Fruit fly (Drosophila melanogaster) whole organism, prepupa: ENCODE measurements around the gene Nepl5.

Source experiments
- Blimp-1 ChIP-seq: fragments of 200-800 bp; sonication (Bioruptor generic); optimal IDR thresholded peaks from 3 replicates; lab custom pipeline; 2017; ENCODE audit warnings: missing biosample characterization, missing genetic modification characterization, mild to moderate bottlenecking, moderate library complexity, missing genetic modification reagents
- CG11762 ChIP-seq: fragments of 200-800 bp; sonication (Bioruptor generic); optimal IDR thresholded peaks from 3 replicates; lab custom pipeline; 2016; ENCODE audit warnings: missing biosample characterization, missing genetic modification characterization; ENCODE audit not compliant: insufficient read depth
- CG11902 ChIP-seq: fragments of 200-800 bp; sonication (Bioruptor generic); optimal IDR thresholded peaks from 3 replicates; lab custom pipeline; 2016; ENCODE audit warnings: missing biosample characterization, missing genetic modification characterization
- CG15336 ChIP-seq: fragments of 200-800 bp; sonication (Bioruptor generic); IDR thresholded peaks from 2 replicates; pipeline ENCODE4 v1.3.6; 2022; ENCODE audit warnings: missing biosample characterization, missing genetic modification characterization
- CG1621 ChIP-seq: fragments of 200-800 bp; sonication (Bioruptor generic); optimal IDR thresholded peaks from 3 replicates; lab custom pipeline; 2018; ENCODE audit warnings: missing biosample characterization, mild to moderate bottlenecking, missing genetic modification characterization
- CG3032 ChIP-seq: fragments of 200-800 bp; optimal IDR thresholded peaks from 2 replicates; lab custom pipeline; 2019; ENCODE audit warnings: missing biosample characterization, mild to moderate bottlenecking, missing genetic modification characterization, moderate library complexity
- CG32006 ChIP-seq: fragments of 200-800 bp; sonication (Bioruptor generic); optimal IDR thresholded peaks from 3 replicates; lab custom pipeline; 2017; ENCODE audit warnings: missing biosample characterization, mild to moderate bottlenecking, missing genetic modification characterization
- CG4318 ChIP-seq: fragments of 200-800 bp; sonication (Bioruptor generic); optimal IDR thresholded peaks from 3 replicates; lab custom pipeline; 2017; ENCODE audit warnings: missing biosample characterization, mild to moderate bottlenecking, missing genetic modification characterization
- CG6163 ChIP-seq: fragments of 200-800 bp; sonication (Bioruptor generic); IDR thresholded peaks from 3 replicates; pipeline ENCODE4 v1.3.6; 2022; ENCODE audit warnings: missing biosample characterization, missing genetic modification characterization
- CG7368 ChIP-seq: fragments of 200-800 bp; sonication (Bioruptor generic); optimal IDR thresholded peaks from 3 replicates; lab custom pipeline; 2016; ENCODE audit warnings: missing biosample characterization, missing genetic modification characterization
- CG8119 ChIP-seq: fragments of 200-800 bp; sonication (Bioruptor generic); IDR thresholded peaks from 3 replicates; pipeline ENCODE4 v1.3.6; 2022; ENCODE audit warnings: missing biosample characterization, missing genetic modification characterization
- CG8319 ChIP-seq: fragments of 200-800 bp; sonication (Bioruptor generic); optimal IDR thresholded peaks from 3 replicates; lab custom pipeline; 2016; ENCODE audit warnings: missing biosample characterization, missing genetic modification characterization
- Eip75B ChIP-seq: fragments of 200-800 bp; sonication (Bioruptor generic); optimal IDR thresholded peaks from 3 replicates; lab custom pipeline; 2016; ENCODE audit warnings: missing biosample characterization, missing genetic modification characterization
- Eip78C ChIP-seq: fragments of 200-800 bp; sonication (Bioruptor generic); peaks from one replicate; lab custom pipeline; 2016; ENCODE audit warnings: missing biosample characterization, missing genetic modification characterization
- Ets96B ChIP-seq: fragments of 200-800 bp; optimal IDR thresholded peaks from 2 replicates; lab custom pipeline; 2019; ENCODE audit warnings: missing biosample characterization, mild to moderate bottlenecking, missing genetic modification characterization, moderate library complexity
- Hr4 ChIP-seq: fragments of 200-800 bp; sonication (Bioruptor generic); optimal IDR thresholded peaks from 3 replicates; lab custom pipeline; 2016; ENCODE audit warnings: missing biosample characterization, missing genetic modification characterization
- Lpt ChIP-seq: fragments of 200-800 bp; sonication (Bioruptor generic); optimal IDR thresholded peaks from 3 replicates; lab custom pipeline; 2016; ENCODE audit warnings: missing biosample characterization, missing genetic modification characterization
- Met ChIP-seq: fragments of 200-800 bp; sonication (Bioruptor generic); optimal IDR thresholded peaks from 3 replicates; lab custom pipeline; 2016; ENCODE audit warnings: missing biosample characterization, missing genetic modification characterization
- OdsH ChIP-seq: fragments of 200-800 bp; sonication (Bioruptor generic); optimal IDR thresholded peaks from 3 replicates; lab custom pipeline; 2016; ENCODE audit warnings: missing biosample characterization, missing genetic modification characterization
- Smox ChIP-seq: fragments of 200-800 bp; sonication (Bioruptor generic); optimal IDR thresholded peaks from 3 replicates; lab custom pipeline; 2016; ENCODE audit warnings: missing biosample characterization, missing genetic modification characterization
- achi ChIP-seq: fragments of 200-800 bp; sonication (Bioruptor generic); optimal IDR thresholded peaks from 3 replicates; lab custom pipeline; 2016; ENCODE audit warnings: missing biosample characterization, missing genetic modification characterization
- cyc ChIP-seq: fragments of 200-800 bp; sonication (Bioruptor generic); optimal IDR thresholded peaks from 3 replicates; lab custom pipeline; 2016; ENCODE audit warnings: missing biosample characterization, missing genetic modification characterization
- dac ChIP-seq: fragments of 200-800 bp; sonication (Bioruptor generic); optimal IDR thresholded peaks from 2 replicates; lab custom pipeline; 2017; ENCODE audit warnings: missing biosample characterization, mild to moderate bottlenecking, missing genetic modification characterization
- eg ChIP-seq: fragments of 200-800 bp; sonication (Bioruptor generic); IDR thresholded peaks from 3 replicates; pipeline ENCODE4 v1.3.6; 2022; ENCODE audit warnings: missing biosample characterization, missing genetic modification characterization
- esn ChIP-seq: fragments of 200-800 bp; sonication (Bioruptor generic); optimal IDR thresholded peaks from 2 replicates; lab custom pipeline; 2016; ENCODE audit warnings: missing biosample characterization, mild to moderate bottlenecking, missing genetic modification characterization, moderate library complexity
- net ChIP-seq: fragments of 200-800 bp; sonication (Bioruptor generic); optimal IDR thresholded peaks from 3 replicates; lab custom pipeline; 2016; ENCODE audit warnings: missing biosample characterization, missing genetic modification characterization
- spab ChIP-seq: fragments of 200-800 bp; sonication (Bioruptor generic); optimal IDR thresholded peaks from 2 replicates; lab custom pipeline; 2017; ENCODE audit warnings: missing biosample characterization, mild to moderate bottlenecking, missing genetic modification characterization, missing genetic modification reagents
- svp ChIP-seq: fragments of 200-800 bp; sonication (Bioruptor generic); peaks from one replicate; lab custom pipeline; 2016; ENCODE audit warnings: missing biosample characterization, missing genetic modification characterization
- vri ChIP-seq: fragments of 200-800 bp; sonication (Bioruptor generic); optimal IDR thresholded peaks from 3 replicates; lab custom pipeline; 2016; ENCODE audit warnings: missing biosample characterization, mild to moderate bottlenecking, missing genetic modification characterization

Nepl5 gene

DNA sequence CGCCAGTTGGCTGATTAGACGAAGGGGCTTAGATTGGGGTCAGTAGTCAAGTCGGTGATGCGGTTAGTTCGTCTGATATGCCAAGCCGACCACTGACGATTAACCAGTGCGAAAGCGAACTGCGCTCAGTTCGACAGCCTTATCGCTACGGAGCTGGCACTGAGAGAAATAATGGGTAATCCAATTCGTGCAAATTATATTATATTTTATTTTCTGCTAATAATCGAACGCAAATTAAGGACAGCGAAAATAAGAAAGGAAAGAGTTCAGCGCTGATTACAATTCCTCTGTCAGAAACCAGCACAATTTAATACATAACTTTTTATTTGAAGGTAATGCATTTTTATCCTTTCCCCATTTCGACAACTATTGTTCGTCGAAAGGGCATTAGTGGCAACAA, 16.1 kb downstream of the Nepl5 start, which contains the start of gene CG42369:
Gene CG42369, minus strand, starts transcription at position 101 of the 400 bp plus-strand sequence.
- TF ChIP-seq Blimp-1 (GFP tag; lab: Kevin White, UChicago) (no peak), cyc (GFP tag; lab: Kevin White, UChicago) (no peak), OdsH (no peak), eg (0 out of 3 replicates have a peak, but pooled peaks have one; percentile 13), vri (GFP tag; lab: Kevin White, UChicago) (no peak), spab (no peak)

DNA sequence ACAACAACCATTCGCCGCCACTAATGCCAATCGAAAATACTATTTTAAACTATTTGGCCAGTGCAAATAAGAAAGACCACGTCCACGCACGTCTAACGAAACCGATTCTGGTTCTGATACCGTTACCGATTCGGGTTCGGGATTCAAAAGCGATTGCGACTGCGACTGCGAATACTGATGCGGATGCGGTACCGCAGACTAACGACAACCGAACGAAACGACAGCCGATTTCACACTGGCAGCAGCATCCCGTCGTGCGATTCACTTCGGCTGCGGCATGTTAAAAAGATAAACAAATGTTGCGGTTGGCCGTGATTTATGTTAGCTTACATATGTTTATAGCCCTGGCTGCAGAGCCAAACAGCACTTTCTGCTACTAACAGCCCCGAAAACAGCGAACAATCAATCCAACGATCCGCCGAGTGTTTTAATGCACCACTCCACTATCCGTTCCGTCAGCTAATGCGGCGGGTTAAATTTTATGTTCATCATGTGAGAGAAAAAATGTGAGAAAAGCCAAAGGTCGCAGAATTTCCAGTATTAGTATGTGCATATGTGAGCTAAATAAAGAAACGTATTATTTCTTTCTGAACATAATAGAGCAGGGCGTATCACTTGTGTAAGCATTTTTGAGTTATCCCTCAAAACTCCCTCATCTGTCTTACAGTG, 30.2 kb downstream of the Nepl5 start, which contains the start of gene DIP-epsilon:
Gene DIP-epsilon, minus strand, starts transcription at position 238 of the 669 bp plus-strand sequence.
- TF ChIP-seq vri (GFP tag; lab: Kevin White, UChicago) (no peak), Met (no peak), CG7368 (GFP tag; lab: Kevin White, UChicago) (no peak), CG8319 (GFP tag; lab: Kevin White, UChicago) (no peak), CG15336 (no peak), CG1621 (no peak), dac (GFP tag; lab: Kevin White, UChicago) (no peak), Smox (GFP tag; lab: Kevin White, UChicago) (no peak), Hr4 (GFP tag; lab: Kevin White, UChicago) (no peak), Blimp-1 (GFP tag; lab: Kevin White, UChicago) (no peak), cyc (GFP tag; lab: Kevin White, UChicago) (no peak), Eip78C (peak; percentile 33), CG11762 (GFP tag; lab: Kevin White, UChicago) (no peak), OdsH (no peak), Eip75B (peak; percentile 23), eg (0 out of 3 replicates have a peak, but pooled peaks have one; percentile 35), achi (GFP tag; lab: Kevin White, UChicago) (no peak), CG32006 (GFP tag; lab: Kevin White, UChicago) (no peak), svp (peak; percentile 30), CG4318 (GFP tag; lab: Kevin White, UChicago) (no peak), CG6163 (GFP tag; lab: Robert Waterston, UW) (no peak), esn (no peak), Ets96B (tag; lab: Kevin White, UChicago) (no peak), Lpt (GFP tag; lab: Kevin White, UChicago) (no peak), CG8119 (GFP tag; lab: Robert Waterston, UW) (no peak), CG3032 (no peak)

dm6 chr2L:6411953-6412352, 30.9 kb downstream of the Nepl5 start, which contains the start of gene CG13982:
Gene CG13982, plus strand, starts transcription at chr2L:6412315.
- TF ChIP-seq svp (peak; percentile 17), Lpt (GFP tag; lab: Kevin White, UChicago) (no peak)

DNA sequence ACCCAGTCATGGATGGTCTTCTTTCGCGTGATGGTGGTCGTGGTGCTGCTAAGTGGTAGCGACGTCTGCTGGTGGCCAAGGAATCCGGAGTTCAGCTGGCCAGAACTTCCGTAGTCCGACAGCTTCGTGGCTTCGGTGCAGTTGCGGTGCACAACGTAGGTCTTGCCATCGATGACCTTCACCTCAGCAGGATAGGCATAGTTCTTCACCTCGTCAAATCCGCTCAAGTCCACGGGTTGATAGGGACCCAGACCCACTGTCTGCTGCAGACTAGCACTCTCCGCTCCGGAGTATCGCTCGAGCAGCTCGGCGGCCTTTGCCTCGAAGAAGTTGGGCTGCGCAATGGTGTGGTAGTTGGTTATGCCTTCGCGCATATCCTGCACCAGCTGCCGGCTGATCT, 40.4 kb downstream of the Nepl5 start:
- TF ChIP-seq CG6163 (GFP tag; lab: Robert Waterston, UW) = no peak
- peak; percentile 71 for TF ChIP-seq svp

DNA sequence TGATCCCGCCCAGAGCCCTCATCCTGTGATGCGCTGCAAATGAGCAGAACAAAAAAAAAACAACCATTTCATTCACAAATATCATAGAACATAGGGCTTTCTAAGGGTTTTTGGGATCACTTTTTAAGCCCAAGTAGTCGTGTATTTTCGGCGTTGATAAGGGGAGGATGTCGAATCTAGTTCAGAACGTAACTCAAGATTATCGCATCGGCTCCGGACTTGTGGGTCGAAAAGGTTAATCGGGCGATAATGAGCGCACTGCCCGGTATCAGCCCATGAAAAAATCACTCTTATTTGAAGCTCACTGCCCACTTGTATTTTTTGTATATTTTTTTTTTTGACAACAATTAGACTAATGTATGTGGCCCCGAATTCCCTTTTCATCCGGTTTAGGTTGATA, 41.4 kb downstream of the Nepl5 start:
- TF ChIP-seq svp = peak; percentile 94
- no peak for TF ChIP-seq net (GFP tag; lab: Kevin White, UChicago)
- TF ChIP-seq, all 60 proteins: peak for 1

DNA sequence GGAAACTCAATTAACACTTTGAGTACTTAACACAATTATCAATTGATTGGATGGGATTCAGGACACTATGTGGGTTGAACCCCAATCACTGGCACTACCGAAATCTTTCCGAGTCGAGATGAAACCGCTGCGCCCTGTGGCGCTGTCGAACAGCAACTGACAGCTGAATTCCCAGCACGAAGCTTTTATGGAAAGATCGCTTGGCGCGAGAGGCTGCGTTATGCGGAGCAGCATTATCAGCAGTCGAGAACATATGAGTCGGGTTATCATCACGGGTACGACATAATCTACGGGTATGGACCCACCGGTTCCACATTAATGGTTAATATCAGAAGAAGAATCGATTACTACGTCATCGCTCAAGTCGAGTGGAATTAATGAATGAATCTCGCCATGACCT, 42.1 kb downstream of the Nepl5 start, which contains the start of gene Tig:
Gene Tig, minus strand, starts transcription at position 163 of the 400 bp plus-strand sequence.
- TF ChIP-seq CG3032 (no peak), CG11902 (GFP tag; lab: Kevin White, UChicago) (no peak), eg (0 out of 3 replicates have a peak, but pooled peaks have one; percentile 14), CG8319 (GFP tag; lab: Kevin White, UChicago) (no peak), svp (peak; percentile 86)
